Fruit fly (Drosophila melanogaster) whole organism, wandering third instar larva: Measurements from ENCODE around the gene CG43085.

Experiments used
- Abd-B ChIP-seq: fragments of >200 bp; optimal IDR thresholded peaks from 2 replicates; lab custom pipeline; 2017; ENCODE audit warnings: missing biosample characterization, missing genetic modification characterization
- CG32264 ChIP-seq: fragments of 200-800 bp; sonication (Bioruptor generic); optimal IDR thresholded peaks from 2 replicates; lab custom pipeline; 2016; ENCODE audit warnings: missing biosample characterization, missing genetic modification characterization
- CG9705 ChIP-seq: fragments of 200-800 bp; sonication (Bioruptor generic); optimal IDR thresholded peaks from 2 replicates; lab custom pipeline; 2018; ENCODE audit warnings: missing biosample characterization, mild to moderate bottlenecking, missing genetic modification characterization
- CrebA ChIP-seq: fragments of 200-800 bp; sonication (Bioruptor generic); optimal IDR thresholded peaks from 2 replicates; lab custom pipeline; 2016; ENCODE audit warnings: missing biosample characterization, mild to moderate bottlenecking, missing genetic modification characterization, borderline replicate concordance
- Dfd ChIP-seq: fragments of >200 bp; optimal IDR thresholded peaks from 2 replicates; lab custom pipeline; 2017; ENCODE audit warnings: missing biosample characterization, missing genetic modification characterization
- Dif ChIP-seq: fragments of 200-275, 200-300 bp; sonication (Bioruptor generic); optimal IDR thresholded peaks from 2 replicates; lab custom pipeline; 2018; ENCODE audit warnings: missing biosample characterization, missing genetic modification characterization; ENCODE audit not compliant: partially characterized antibody
- GATAd ChIP-seq: sonication (Bioruptor generic); optimal IDR thresholded peaks from 2 replicates; lab custom pipeline; 2016; ENCODE audit warnings: missing biosample characterization, missing genetic modification characterization
- HLH106 ChIP-seq: fragments of 200-800 bp; optimal IDR thresholded peaks from 3 replicates; lab custom pipeline; 2019; ENCODE audit warnings: missing biosample characterization, mild to moderate bottlenecking, missing genetic modification characterization, moderate library complexity
- Hnf4 ChIP-seq: fragments of 200-800 bp; sonication (Bioruptor generic); optimal IDR thresholded peaks from 2 replicates; lab custom pipeline; 2016; ENCODE audit warnings: missing biosample characterization, mild to moderate bottlenecking, missing genetic modification characterization
- Hr78 ChIP-seq: fragments of >200 bp; optimal IDR thresholded peaks from 2 replicates; lab custom pipeline; 2017; ENCODE audit warnings: missing biosample characterization, missing genetic modification characterization
- Hr83 ChIP-seq: fragments of 200-300 bp; sonication (Bioruptor generic); optimal IDR thresholded peaks from 2 replicates; lab custom pipeline; 2016; ENCODE audit warnings: missing biosample characterization, mild to moderate bottlenecking, missing genetic modification characterization, moderate library complexity; ENCODE audit not compliant: poor library complexity, severe bottlenecking
- Jra ChIP-seq: sonication (Bioruptor generic); optimal IDR thresholded peaks from 2 replicates; lab custom pipeline; 2016; ENCODE audit warnings: missing biosample characterization, missing genetic modification characterization
- Mio ChIP-seq: sonication (Bioruptor generic); optimal IDR thresholded peaks from 2 replicates; lab custom pipeline; 2016; ENCODE audit warnings: missing biosample characterization, missing genetic modification characterization
- Myc ChIP-seq: fragments of >200 bp; optimal IDR thresholded peaks from 2 replicates; lab custom pipeline; 2017
- N ChIP-seq: fragments of >200 bp; optimal IDR thresholded peaks from 2 replicates; lab custom pipeline; 2018; ENCODE audit warnings: missing biosample characterization, missing external identifiers, missing genetic modification characterization
- OdsH ChIP-seq: fragments of 200-800 bp; sonication (Bioruptor generic); optimal IDR thresholded peaks from 2 replicates; lab custom pipeline; 2016; ENCODE audit warnings: missing biosample characterization, mild to moderate bottlenecking, missing genetic modification characterization
- Rel ChIP-seq, 2 experiments: fragments of 200-800 bp; sonication (Bioruptor generic) in 1 of 2; optimal IDR thresholded peaks; 2 replicates in 1 of 2; 3 replicates in 1 of 2; lab custom pipeline; 2016 to 2019; ENCODE audit warnings: mild to moderate bottlenecking in 2 of 2, missing biosample characterization in 2 of 2, missing genetic modification characterization in 2 of 2, moderate library complexity in 1 of 2
- Sp1 ChIP-seq: fragments of 200-800 bp; sonication (Bioruptor generic); optimal IDR thresholded peaks from 3 replicates; lab custom pipeline; 2019; ENCODE audit warnings: missing biosample characterization, mild to moderate bottlenecking, missing genetic modification characterization, moderate library complexity
- Vsx2 ChIP-seq: fragments of 200-300, 225-300 bp; sonication (Bioruptor generic); optimal IDR thresholded peaks from 2 replicates; lab custom pipeline; 2018; ENCODE audit warnings: missing biosample characterization, missing genetic modification characterization; ENCODE audit not compliant: partially characterized antibody
- br ChIP-seq: fragments of 200-800 bp; sonication (Bioruptor generic); optimal IDR thresholded peaks from 2 replicates; lab custom pipeline; 2016; ENCODE audit warnings: missing biosample characterization, missing genetic modification characterization
- brk ChIP-seq: fragments of 200-800 bp; sonication (Bioruptor generic); optimal IDR thresholded peaks from 2 replicates; lab custom pipeline; 2016; ENCODE audit warnings: missing biosample characterization, mild to moderate bottlenecking, missing genetic modification characterization
- dl ChIP-seq, 2 experiments: fragments of 175-275, 200-275 bp in 1 of 2; fragments of 200-275 bp in 1 of 2; sonication (Bioruptor generic); optimal IDR thresholded peaks; lab custom pipeline; 2018; ENCODE audit warnings: mild to moderate bottlenecking in 2 of 2, missing biosample characterization in 2 of 2, missing genetic modification characterization in 2 of 2, moderate library complexity in 2 of 2; ENCODE audit not compliant: partially characterized antibody in 2 of 2, insufficient read depth in 1 of 2
- dmrt93B ChIP-seq: fragments of 200-800 bp; sonication (Bioruptor generic); optimal IDR thresholded peaks from 2 replicates; lab custom pipeline; 2018; ENCODE audit warnings: missing biosample characterization, mild to moderate bottlenecking, missing genetic modification characterization
- dsf ChIP-seq: sonication (Bioruptor generic); optimal IDR thresholded peaks from 2 replicates; lab custom pipeline; 2016; ENCODE audit warnings: missing biosample characterization, missing genetic modification characterization, borderline replicate concordance
- ey ChIP-seq: fragments of 200-800 bp; sonication (Bioruptor generic); optimal IDR thresholded peaks from 2 replicates; lab custom pipeline; 2016; ENCODE audit warnings: missing biosample characterization, missing genetic modification characterization
- foxo ChIP-seq, 2 experiments: fragments of 200-800 bp; sonication (Bioruptor generic); optimal IDR thresholded peaks; 2 replicates in 1 of 2; 3 replicates in 1 of 2; lab custom pipeline; 2016 to 2017; ENCODE audit warnings: missing biosample characterization in 2 of 2, missing genetic modification characterization in 2 of 2
- fru ChIP-seq: fragments of 200-800 bp; sonication (Bioruptor generic); optimal IDR thresholded peaks from 3 replicates; lab custom pipeline; 2016; ENCODE audit warnings: missing biosample characterization, mild to moderate bottlenecking, missing genetic modification characterization
- h ChIP-seq: fragments of 200-800 bp; sonication (Bioruptor generic); optimal IDR thresholded peaks from 3 replicates; lab custom pipeline; 2016; ENCODE audit warnings: missing biosample characterization, mild to moderate bottlenecking, missing genetic modification characterization
- jim ChIP-seq: fragments of 175-275, 200-325 bp; sonication (Bioruptor generic); optimal IDR thresholded peaks from 2 replicates; lab custom pipeline; 2016; ENCODE audit warnings: missing biosample characterization, mild to moderate bottlenecking, missing genetic modification characterization
- lola ChIP-seq: fragments of >200 bp; optimal IDR thresholded peaks from 2 replicates; lab custom pipeline; 2017; ENCODE audit warnings: missing biosample characterization, missing genetic modification characterization
- pan ChIP-seq: fragments of >200 bp; optimal IDR thresholded peaks from 2 replicates; lab custom pipeline; 2017
- psq ChIP-seq: fragments of 200-800 bp; sonication (Bioruptor generic); optimal IDR thresholded peaks from 3 replicates; lab custom pipeline; 2017; ENCODE audit warnings: missing biosample characterization, mild to moderate bottlenecking, missing genetic modification characterization, moderate library complexity
- rgr ChIP-seq: fragments of 200-800 bp; sonication (Bioruptor generic); optimal IDR thresholded peaks from 3 replicates; lab custom pipeline; 2016; ENCODE audit warnings: missing biosample characterization, mild to moderate bottlenecking, missing genetic modification characterization
- sage ChIP-seq: fragments of 200-800 bp; sonication (Bioruptor generic); optimal IDR thresholded peaks from 2 replicates; lab custom pipeline; 2016; ENCODE audit warnings: missing biosample characterization, mild to moderate bottlenecking, missing genetic modification characterization
- sv ChIP-seq: fragments of 200-800 bp; sonication (Bioruptor generic); optimal IDR thresholded peaks from 3 replicates; lab custom pipeline; 2016; ENCODE audit warnings: missing biosample characterization, missing genetic modification characterization
- tai ChIP-seq: sonication (Bioruptor generic); optimal IDR thresholded peaks from 2 replicates; lab custom pipeline; 2016; ENCODE audit warnings: missing biosample characterization, missing genetic modification characterization
- usp ChIP-seq: fragments of >200 bp; optimal IDR thresholded peaks from 2 replicates; lab custom pipeline; 2017; ENCODE audit warnings: missing biosample characterization, missing genetic modification characterization
- woc ChIP-seq: sonication (Bioruptor generic); optimal IDR thresholded peaks from 2 replicates; lab custom pipeline; 2016; ENCODE audit warnings: missing biosample characterization, mild to moderate bottlenecking, missing genetic modification characterization

CG43085 gene

DNA sequence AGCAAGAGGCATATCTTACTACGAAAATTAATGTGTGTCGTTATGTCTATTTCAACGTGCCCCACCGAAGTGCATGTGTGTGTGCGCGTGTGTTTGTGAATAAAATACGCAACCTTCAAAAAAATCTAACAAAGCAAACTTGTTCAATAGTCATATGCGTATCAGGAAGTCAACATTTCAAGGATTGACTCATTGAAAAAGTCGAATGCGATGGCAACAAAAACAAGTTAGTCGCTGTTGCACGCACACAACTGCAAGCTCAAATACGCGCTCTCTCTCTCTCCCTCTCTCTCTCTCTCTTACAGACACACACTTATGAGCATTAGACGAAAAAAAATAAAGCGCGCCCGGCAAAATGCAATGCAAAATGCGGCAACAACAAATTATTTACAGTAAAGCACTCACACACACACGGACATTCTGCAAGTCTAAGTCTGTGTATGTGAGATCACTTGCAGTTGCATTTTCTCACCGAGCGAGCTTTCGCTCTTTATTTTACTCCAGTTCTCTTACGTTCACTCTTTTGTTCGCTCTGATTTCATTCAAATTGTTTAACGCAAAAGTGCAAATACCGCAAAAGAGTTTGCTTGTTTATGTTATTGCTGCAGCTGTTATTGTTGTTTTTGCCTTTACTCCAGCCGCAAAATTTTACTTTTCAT is 39.8 kb downstream of the CG43085 start:
- TF ChIP-seq Hr78 (no peak), ey (no peak), CG9705 (GFP tag; lab: Kevin White, UChicago) (no peak), Jra (GFP tag; lab: Kevin White, UChicago) (no peak), Hr83 (GFP tag; lab: Kevin White, UChicago) (peak; percentile 51), brk (peak; percentile 36), pan (lab: Kevin White, UChicago) (no peak), h (peak; percentile 3), fru (GFP tag; lab: Kevin White, UChicago) (no peak), N (peak; percentile 68), CG32264 (GFP tag; lab: Kevin White, UChicago) (no peak), foxo (GFP tag; optimal IDR thresholded peaks at IDR 0.05; lab: Kevin White, UChicago) (peak in 1 of 2 experiments; percentile 2), Rel (GFP tag; optimal IDR thresholded peaks at IDR 0.05; lab: Kevin White, UChicago) (no peak), Rel (tag; optimal IDR thresholded peaks at IDR 0.05; lab: Kevin White, UChicago) (no peak), dsf (no peak), Abd-B (GFP tag; lab: Kevin White, UChicago) (no peak), Mio (GFP tag; lab: Kevin White, UChicago) (no peak), dmrt93B (GFP tag; lab: Kevin White, UChicago) (no peak), sv (GFP tag; lab: Kevin White, UChicago) (no peak), jim (GFP tag; lab: Kevin White, UChicago) (no peak), HLH106 (no peak), br (GFP tag; lab: Kevin White, UChicago) (no peak), Hnf4 (GFP tag; lab: Kevin White, UChicago) (no peak), psq (GFP tag; lab: Kevin White, UChicago) (peak; percentile 16), sage (GFP tag; lab: Kevin White, UChicago) (no peak), usp (no peak), GATAd (GFP tag; lab: Kevin White, UChicago) (no peak), tai (no peak), woc (GFP tag; lab: Kevin White, UChicago) (no peak), Vsx2 (peak; percentile 27), Sp1 (peak; percentile 10), dl (GFP tag; optimal IDR thresholded peaks at IDR 0.05; lab: Kevin White, UChicago; ENCODE audit: insufficient read depth in 1 of 2, partially characterized antibody in 2 of 2) (peak in 1 of 2 experiments; percentile 74), CrebA (GFP tag; lab: Kevin White, UChicago) (no peak), Myc (lab: Kevin White, UChicago) (no peak), lola (GFP tag; lab: Kevin White, UChicago) (no peak), OdsH (GFP tag; lab: Kevin White, UChicago) (no peak), Dif (GFP tag; lab: Kevin White, UChicago) (peak; percentile 69), Dfd (no peak), rgr (no peak)

DNA sequence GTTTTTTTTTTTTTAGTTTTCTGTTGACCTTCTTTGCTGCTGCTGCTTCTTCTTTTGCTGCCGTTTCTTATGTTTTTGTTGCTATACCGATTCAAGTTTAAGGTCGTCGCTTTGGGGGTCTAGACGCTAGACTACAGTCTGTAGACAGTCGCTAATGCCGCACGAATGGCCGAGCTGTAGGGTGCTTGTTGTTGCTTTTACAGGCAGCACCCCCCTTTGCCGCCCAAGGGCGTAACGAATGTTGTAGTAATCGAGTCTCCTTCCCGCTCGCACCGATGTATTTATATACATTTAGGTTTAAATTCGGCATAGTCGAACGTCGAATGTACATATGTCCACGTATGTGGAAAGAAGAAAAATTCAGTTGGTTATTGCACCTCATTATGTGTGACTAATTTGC is 41.6 kb downstream of the CG43085 start:
- TF ChIP-seq CG32264 (GFP tag; lab: Kevin White, UChicago) (no peak), Hr83 (GFP tag; lab: Kevin White, UChicago) (no peak), woc (GFP tag; lab: Kevin White, UChicago) (no peak), pan (lab: Kevin White, UChicago) (no peak), sv (GFP tag; lab: Kevin White, UChicago) (no peak), usp (no peak), jim (GFP tag; lab: Kevin White, UChicago) (no peak), Myc (lab: Kevin White, UChicago) (no peak), Rel (GFP tag; optimal IDR thresholded peaks at IDR 0.05; lab: Kevin White, UChicago) (no peak), Rel (tag; optimal IDR thresholded peaks at IDR 0.05; lab: Kevin White, UChicago) (no peak), Jra (GFP tag; lab: Kevin White, UChicago) (no peak), CG9705 (GFP tag; lab: Kevin White, UChicago) (no peak), dsf (no peak), tai (no peak), fru (GFP tag; lab: Kevin White, UChicago) (no peak), Mio (GFP tag; lab: Kevin White, UChicago) (no peak), psq (GFP tag; lab: Kevin White, UChicago) (no peak), dmrt93B (GFP tag; lab: Kevin White, UChicago) (no peak), Sp1 (no peak), brk (no peak)
